Worm (Caenorhabditis elegans): Measurements from ENCODE around the gene srh-16.

DNA sequence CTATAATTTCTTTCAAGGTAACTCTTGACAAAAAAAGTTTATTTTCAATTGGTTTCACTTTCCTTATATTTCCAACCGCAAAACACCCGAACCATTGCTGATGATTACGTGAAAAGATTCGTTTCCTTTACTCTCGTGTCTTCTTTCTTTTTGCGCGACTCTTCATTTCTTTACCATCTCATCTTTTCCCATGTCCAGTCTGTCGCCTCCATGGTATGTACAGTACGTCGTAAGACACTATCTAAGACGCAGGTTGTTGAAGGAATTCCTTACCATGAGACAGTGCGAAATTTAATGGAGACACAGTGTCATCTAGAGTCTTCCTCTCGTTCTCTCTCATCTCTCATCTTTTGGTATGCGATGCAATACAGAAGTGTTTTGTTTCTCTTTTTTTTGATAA lies 8.5 kb downstream of the srh-16 start:
- no peak for TF ChIP-seq ama-1 (optimal IDR thresholded peaks at IDR 0.05)
- no peak for TF ChIP-seq sox-4 (tag; optimal IDR thresholded peaks at IDR 0.05)
- no peak for TF ChIP-seq F13H6.1 (tag; optimal IDR thresholded peaks at IDR 0.05)
- no peak for TF ChIP-seq pag-3 (tag; optimal IDR thresholded peaks at IDR 0.05; ENCODE audit: borderline replicate concordance)
- no peak for TF ChIP-seq unc-55 (GFP tag; optimal IDR thresholded peaks at IDR 0.05)
- no peak for TF ChIP-seq lin-11 (tag; optimal IDR thresholded peaks at IDR 0.05)
- no peak for TF ChIP-seq lim-6 (tag; optimal IDR thresholded peaks at IDR 0.05)

All from whole organism, late embryonic.